Worm (Caenorhabditis elegans) whole organism, L3 larva: ENCODE measurements around the gene T25B9.5.
"Not testable (repeated sequence)": the region's sequence is repeated elsewhere in the genome, so short reads cannot be mapped to it uniquely, and the experiment has no call there.

ENCODE experiments used
- ZK546.5 ChIP-seq: sonication (generic microtip); optimal IDR thresholded peaks from 2 replicates; lab custom pipeline; 2017; ENCODE audit warnings: missing biosample characterization, missing genetic modification characterization
- aly-2 ChIP-seq: fragments of 150-350 bp; optimal IDR thresholded peaks from 2 replicates; lab custom pipeline; 2014; ENCODE audit warnings: missing biosample characterization, missing genetic modification characterization
- ceh-28 ChIP-seq: fragments of 150-350 bp; optimal IDR thresholded peaks from 2 replicates; lab custom pipeline; 2014; ENCODE audit warnings: missing biosample characterization, missing genetic modification reagents, missing genetic modification characterization
- ceh-82 ChIP-seq: fragments of 150-350 bp; optimal IDR thresholded peaks from 2 replicates; lab custom pipeline; 2014; ENCODE audit warnings: missing biosample characterization, missing genetic modification characterization
- daf-12 ChIP-seq: fragments of 150-350 bp; optimal IDR thresholded peaks from 2 replicates; lab custom pipeline; 2014; ENCODE audit warnings: missing biosample characterization, missing genetic modification reagents, missing genetic modification characterization
- egl-27 ChIP-seq: sonication (generic microtip); optimal IDR thresholded peaks from 4 replicates; lab custom pipeline; 2017; ENCODE audit warnings: missing biosample characterization, missing genetic modification reagents, missing genetic modification characterization
- egl-5 ChIP-seq: fragments of 150-350 bp; optimal IDR thresholded peaks from 2 replicates; lab custom pipeline; 2017; ENCODE audit warnings: missing biosample characterization, missing genetic modification reagents, missing genetic modification characterization, inconsistent platforms
- elt-1 ChIP-seq: fragments of 150-350 bp; optimal IDR thresholded peaks from 2 replicates; lab custom pipeline; 2014; ENCODE audit warnings: missing biosample characterization, missing genetic modification characterization
- elt-2 ChIP-seq: sonication (generic microtip); optimal IDR thresholded peaks from 2 replicates; lab custom pipeline; 2016; ENCODE audit warnings: missing genetic modification reagents, mild to moderate bottlenecking, missing genetic modification characterization, missing compliant biosample characterization
- eor-1 ChIP-seq, 2 experiments: fragments of 150-350 bp; optimal IDR thresholded peaks; 2 replicates each; lab custom pipeline; 2014 to 2018; ENCODE audit warnings: missing biosample characterization in 2 of 2, missing genetic modification characterization in 2 of 2
- fkh-10 ChIP-seq: sonication (generic microtip); optimal IDR thresholded peaks from 2 replicates; lab custom pipeline; 2017; ENCODE audit warnings: missing biosample characterization, missing genetic modification reagents, missing genetic modification characterization
- fkh-2 ChIP-seq: fragments of 150-350 bp; optimal IDR thresholded peaks from 2 replicates; lab custom pipeline; 2014; ENCODE audit warnings: missing biosample characterization, missing genetic modification reagents, missing genetic modification characterization
- jun-1 ChIP-seq: fragments of 150-350 bp; optimal IDR thresholded peaks from 2 replicates; lab custom pipeline; 2014; ENCODE audit warnings: missing biosample characterization, missing genetic modification reagents, missing genetic modification characterization
- lin-15B ChIP-seq: fragments of 150-350 bp; optimal IDR thresholded peaks from 2 replicates; lab custom pipeline; 2014; ENCODE audit warnings: missing biosample characterization, missing genetic modification characterization
- mml-1 ChIP-seq: fragments of 150-350 bp; sonication (generic microtip); optimal IDR thresholded peaks from 3 replicates; lab custom pipeline; 2014; ENCODE audit warnings: missing biosample characterization, missing genetic modification characterization
- nfya-1 ChIP-seq: sonication (generic microtip); optimal IDR thresholded peaks from 2 replicates; lab custom pipeline; 2017; ENCODE audit warnings: missing genetic modification characterization, mild to moderate bottlenecking, missing compliant biosample characterization, antibody characterized with exemption, moderate library complexity; ENCODE audit not compliant: insufficient read depth
- nhr-11 ChIP-seq: fragments of 150-350 bp; optimal IDR thresholded peaks from 2 replicates; lab custom pipeline; 2014; ENCODE audit warnings: missing biosample characterization, missing genetic modification characterization
- nhr-23 ChIP-seq: fragments of 150-350 bp; optimal IDR thresholded peaks from 2 replicates; lab custom pipeline; 2014; ENCODE audit warnings: missing biosample characterization, missing genetic modification reagents, missing genetic modification characterization
- nhr-237 ChIP-seq: fragments of 150-350 bp; optimal IDR thresholded peaks from 2 replicates; lab custom pipeline; 2014; ENCODE audit warnings: missing biosample characterization, missing genetic modification characterization
- nhr-25 ChIP-seq: sonication (generic microtip); optimal IDR thresholded peaks from 2 replicates; lab custom pipeline; 2017; ENCODE audit warnings: missing biosample characterization, missing genetic modification characterization
- nhr-43 ChIP-seq: sonication (generic microtip); optimal IDR thresholded peaks from 2 replicates; lab custom pipeline; 2016; ENCODE audit warnings: mild to moderate bottlenecking, missing genetic modification characterization, missing compliant biosample characterization; ENCODE audit not compliant: poor library complexity, severe bottlenecking
- nhr-67 ChIP-seq: fragments of 150-350 bp; optimal IDR thresholded peaks from 2 replicates; lab custom pipeline; 2014; ENCODE audit warnings: missing biosample characterization, missing genetic modification characterization
- nhr-77 ChIP-seq: fragments of 150-350 bp; optimal IDR thresholded peaks from 2 replicates; lab custom pipeline; 2014; ENCODE audit warnings: missing biosample characterization, missing genetic modification characterization
- pqm-1 ChIP-seq: fragments of 150-350 bp; optimal IDR thresholded peaks from 2 replicates; lab custom pipeline; 2017; ENCODE audit warnings: missing biosample characterization, missing genetic modification characterization, inconsistent platforms
- skn-1 ChIP-seq: fragments of 150-350 bp; optimal IDR thresholded peaks from 2 replicates; lab custom pipeline; 2014; ENCODE audit warnings: missing biosample characterization, missing genetic modification characterization
- snpc-4 ChIP-seq: fragments of 150-350 bp; optimal IDR thresholded peaks from 2 replicates; lab custom pipeline; 2014; ENCODE audit warnings: missing biosample characterization, missing genetic modification characterization
- tbx-2 ChIP-seq: sonication (generic microtip); optimal IDR thresholded peaks from 2 replicates; lab custom pipeline; 2016; ENCODE audit warnings: mild to moderate bottlenecking, missing genetic modification characterization, missing compliant biosample characterization
- ztf-11 ChIP-seq: fragments of 150-350 bp; optimal IDR thresholded peaks from 2 replicates; lab custom pipeline; 2014; ENCODE audit warnings: missing biosample characterization, missing genetic modification characterization
- ztf-4 ChIP-seq: fragments of 150-350 bp; optimal IDR thresholded peaks from 2 replicates; lab custom pipeline; 2014; ENCODE audit warnings: missing biosample characterization, missing genetic modification characterization

The T25B9.5 gene

DNA sequence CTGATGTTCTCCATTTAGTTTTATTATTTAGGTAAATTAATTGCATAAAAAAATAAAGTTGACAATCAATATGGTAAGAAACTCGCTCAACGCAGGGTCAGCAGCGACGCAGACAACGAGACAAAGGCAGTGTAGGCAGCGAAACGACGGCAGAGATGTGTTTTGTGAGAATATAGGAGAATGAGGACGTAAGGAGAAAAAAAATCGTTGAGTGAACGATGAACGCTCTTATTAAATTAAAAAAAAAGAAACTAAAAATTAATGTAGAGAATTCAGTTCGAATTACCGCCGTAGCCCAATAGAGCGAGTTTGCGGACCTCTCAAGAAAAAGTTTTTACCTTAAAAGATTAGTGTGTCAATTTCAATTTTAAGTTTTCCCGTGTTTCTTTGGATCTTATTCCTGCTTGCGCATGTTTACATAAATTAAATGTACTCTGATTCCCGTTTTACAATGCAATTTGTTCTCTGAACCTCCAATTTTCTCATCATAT, 13.6 kb upstream of the T25B9.5 start, which contains the start of gene T25B9.8:
TSS of gene T25B9.8 (minus strand) at position 51 of the 491 bp plus-strand sequence.
- TF ChIP-seq fkh-10 (peak; percentile 3), ceh-82 (tag; lab: Kevin White, UChicago) (no peak), ztf-4 (tag; lab: Kevin White, UChicago) (no peak)

- no peak for TF ChIP-seq egl-27
- TF ChIP-seq ZK546.5 (tag; lab: Kevin White, UChicago) = no peak
- no peak for TF ChIP-seq nhr-67 (tag; lab: Kevin White, UChicago)
- no peak for TF ChIP-seq elt-1 (tag; lab: Kevin White, UChicago)
- TF ChIP-seq ztf-11 (tag; lab: Kevin White, UChicago) = no peak
- TF ChIP-seq pqm-1 (tag; lab: Kevin White, UChicago) = no peak
- no peak for TF ChIP-seq nfya-1
- TF ChIP-seq skn-1 (tag; lab: Kevin White, UChicago) = no peak
- no peak for TF ChIP-seq aly-2 (tag; lab: Kevin White, UChicago)
- no peak for TF ChIP-seq lin-15B (tag; lab: Kevin White, UChicago)
- no peak for TF ChIP-seq jun-1
- no peak for TF ChIP-seq snpc-4 (tag; lab: Kevin White, UChicago)
- no peak for TF ChIP-seq ztf-4 (tag; lab: Kevin White, UChicago)
- TF ChIP-seq nhr-11 = no peak
- no peak for TF ChIP-seq nhr-23 (tag; lab: Kevin White, UChicago)
- TF ChIP-seq fkh-2 (tag; lab: Kevin White, UChicago) = no peak
- TF ChIP-seq fkh-10 = no peak
These were observed 11.5 kb upstream of the T25B9.5 start for ce11 chrIV:10766071-10766470.

DNA sequence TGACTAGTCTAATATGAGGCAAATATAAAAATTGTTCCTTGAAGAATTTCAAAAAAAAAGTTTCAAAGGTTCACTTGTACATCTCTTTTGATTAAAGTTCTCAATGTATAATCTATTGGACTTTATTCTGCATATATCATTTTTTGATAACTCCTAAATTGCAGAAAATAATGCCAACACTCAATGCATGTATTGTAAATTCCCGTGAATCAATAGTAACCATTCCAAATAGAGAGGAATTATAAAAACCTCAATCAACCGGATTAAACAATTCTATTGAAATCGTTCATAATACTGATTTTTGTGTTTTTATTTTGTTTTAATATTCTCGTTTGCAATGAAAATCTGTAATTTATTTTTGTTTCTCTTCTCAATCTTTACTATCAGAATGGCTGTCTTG, 10.5 kb upstream of the T25B9.5 start, which contains the start of gene T25B9.12:
TSS of gene T25B9.12 (plus strand) at position 301 of the 400 bp plus-strand sequence.
- TF ChIP-seq ceh-28 = no peak
- no peak for TF ChIP-seq nhr-237 (tag; lab: Kevin White, UChicago)
- no peak for TF ChIP-seq nfya-1
- TF ChIP-seq egl-5 (tag; lab: Kevin White, UChicago) = no peak

ce11 chrIV:10764206-10764605, 9.6 kb upstream of the T25B9.5 start, which contains the start of gene T25B9.11:
Gene T25B9.11, plus strand, starts transcription at chrIV:10764506.
- no peak for TF ChIP-seq elt-1 (tag; lab: Kevin White, UChicago)
- TF ChIP-seq tbx-2 (tag; lab: Kevin White, UChicago) = no peak
- no peak for TF ChIP-seq ceh-28
- TF ChIP-seq eor-1 (tag; optimal IDR thresholded peaks at IDR 0.05; lab: Kevin White, UChicago) = no peak
- TF ChIP-seq mml-1 (tag; lab: Kevin White, UChicago) = no peak
- TF ChIP-seq nhr-25 = no peak
- no peak for TF ChIP-seq fkh-2 (tag; lab: Kevin White, UChicago)
- no peak for TF ChIP-seq lin-15B (tag; lab: Kevin White, UChicago)
- no peak for TF ChIP-seq nhr-43
- TF ChIP-seq daf-12 (tag; lab: Kevin White, UChicago) = no peak

DNA sequence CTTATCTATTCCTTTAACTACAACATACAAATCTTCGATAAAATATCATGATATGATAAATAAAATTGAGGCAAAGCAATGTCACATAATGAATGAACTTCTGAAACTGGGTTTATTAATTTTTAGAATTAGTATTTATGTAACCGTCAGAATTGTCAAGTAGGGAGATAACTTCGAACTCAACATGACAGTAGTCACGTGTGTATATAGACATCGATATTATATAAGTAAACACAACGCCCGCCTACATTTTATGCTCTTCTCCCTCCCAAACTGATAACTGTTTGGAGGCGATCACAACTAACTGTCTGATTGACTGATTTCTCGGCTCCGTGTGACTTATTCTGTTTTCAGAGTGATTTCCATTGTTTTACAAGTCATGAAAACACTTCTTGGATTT, 6.8 kb upstream of the T25B9.5 start, which contains the start of gene ugt-54:
TSS of gene ugt-54 (plus strand) at position 355 of the 400 bp plus-strand sequence.
- TF ChIP-seq pqm-1 (tag; lab: Kevin White, UChicago) (peak; percentile 74), ZK546.5 (tag; lab: Kevin White, UChicago) (no peak), elt-2 (peak; percentile 87)

ce11 chrIV:10757616-10758193, 3.1 kb upstream of the T25B9.5 start, which contains the start of the genes T25B9.4 and T25B9.6:
Gene T25B9.4, minus strand, starts transcription at chrIV:10757716.
Gene T25B9.6, plus strand, starts transcription at chrIV:10758143.
- TF ChIP-seq pqm-1 (tag; lab: Kevin White, UChicago) (no peak), nhr-77 (tag; lab: Kevin White, UChicago) (no peak), fkh-10 (no peak), nhr-25 (no peak), ztf-11 (tag; lab: Kevin White, UChicago) (no peak)

DNA sequence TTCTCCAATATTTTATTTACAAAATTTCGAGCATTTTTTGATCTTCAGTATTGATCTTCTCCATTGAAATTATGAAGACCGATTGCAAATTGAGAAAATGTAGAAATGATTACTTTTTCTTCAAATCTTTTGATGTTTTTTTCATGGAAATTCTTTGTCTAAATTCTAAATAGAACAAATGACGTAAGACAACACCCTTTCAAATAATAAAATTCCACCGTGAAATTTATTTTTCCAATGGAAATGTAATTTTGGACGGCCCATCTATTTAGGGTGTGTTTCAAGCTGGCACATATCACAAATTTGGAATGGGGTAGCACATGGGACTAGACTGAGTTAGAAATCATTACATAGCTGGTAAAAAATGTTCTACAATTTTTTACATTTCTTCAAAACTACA, 2.8 kb downstream of the T25B9.5 start, which contains the start of gene T25B9.2:
TSS of gene T25B9.2 (minus strand) at position 101 of the 400 bp plus-strand sequence.
- TF ChIP-seq eor-1 (tag; optimal IDR thresholded peaks at IDR 0.05; lab: Kevin White, UChicago); pqm-1 (tag; lab: Kevin White, UChicago); nhr-43: not testable (repeated sequence)
